Worm (Caenorhabditis elegans) whole organism, midembryonic: Measurements from ENCODE around the gene F59A1.6.

Experiments
- T22C8.4 ChIP-seq: fragments of 200-800 bp; sonication (Bioruptor generic); IDR thresholded peaks from 2 replicates; pipeline ENCODE4 v1.3.6; 2022; ENCODE audit warnings: missing genetic modification characterization, missing compliant biosample characterization
- cog-1 ChIP-seq: sonication (generic microtip); optimal IDR thresholded peaks from 2 replicates; lab custom pipeline; 2016; ENCODE audit warnings: missing genetic modification characterization, missing compliant biosample characterization
- flt-1 ChIP-seq: fragments of 200-800 bp; sonication (Bioruptor generic); IDR thresholded peaks from 2 replicates; pipeline ENCODE4 v1.3.6; 2022; ENCODE audit warnings: missing genetic modification characterization, missing compliant biosample characterization
- klf-2 ChIP-seq: fragments of 200-800 bp; sonication (Bioruptor generic); conservative IDR thresholded peaks from 2 replicates; pipeline ENCODE4 v1.3.6; 2022; ENCODE audit warnings: missing genetic modification reagents, missing genetic modification characterization, missing compliant biosample characterization
- med-1 ChIP-seq: sonication (generic microtip); optimal IDR thresholded peaks from 2 replicates; lab custom pipeline; 2017; ENCODE audit warnings: missing genetic modification characterization, mild to moderate bottlenecking, missing compliant biosample characterization, antibody characterized with exemption, missing genetic modification reagents; ENCODE audit not compliant: insufficient read depth
- ref-1 ChIP-seq: fragments of 200-800 bp; sonication (Bioruptor generic); conservative IDR thresholded peaks from 2 replicates; pipeline ENCODE4 v1.3.6; 2022; ENCODE audit warnings: missing genetic modification reagents, missing genetic modification characterization, missing compliant biosample characterization
- tab-1 ChIP-seq: fragments of 200-800 bp; sonication (Bioruptor generic); IDR thresholded peaks from 2 replicates; pipeline ENCODE4 v1.3.6; 2022; ENCODE audit warnings: missing genetic modification characterization, missing compliant biosample characterization
- ztf-23 ChIP-seq: fragments of 200-800 bp; sonication (Bioruptor generic); IDR thresholded peaks from 2 replicates; pipeline ENCODE4 v1.3.6; 2022; ENCODE audit warnings: missing genetic modification reagents, missing genetic modification characterization, missing compliant biosample characterization
- ztf-29 ChIP-seq: fragments of 200-800 bp; sonication (Bioruptor generic); IDR thresholded peaks from 2 replicates; pipeline ENCODE4 v1.3.6; 2022; ENCODE audit warnings: missing genetic modification reagents, missing genetic modification characterization, missing compliant biosample characterization

Gene F59A1.6

ce11 chrV:17699097-17699496 lies 14.2 kb downstream of the F59A1.6 start, which contains the start of gene Y26G10.4:
Y26G10.4 (minus strand) TSS chrV:17699197.
- no peak for TF ChIP-seq cog-1
- TF ChIP-seq ref-1 (GFP tag; lab: Robert Waterston, UW): no peak
- TF ChIP-seq ztf-29 (GFP tag; lab: Robert Waterston, UW): no peak
- no peak for TF ChIP-seq flt-1 (GFP tag; lab: Robert Waterston, UW)
- no peak for TF ChIP-seq ztf-23 (GFP tag; lab: Robert Waterston, UW)
- no peak for TF ChIP-seq T22C8.4 (GFP tag; lab: Robert Waterston, UW)
- no peak for TF ChIP-seq klf-2 (GFP tag; lab: Robert Waterston, UW)
- no peak for TF ChIP-seq med-1 (GFP tag; lab: Kevin White, UChicago)
- no peak for TF ChIP-seq tab-1 (GFP tag; lab: Robert Waterston, UW)

ce11 chrV:17699659-17700058 lies 14.7 kb downstream of the F59A1.6 start, which contains the start of gene Y26G10.6:
Y26G10.6 (plus strand) TSS chrV:17699959.
- no peak for TF ChIP-seq ztf-23 (GFP tag; lab: Robert Waterston, UW)
- TF ChIP-seq cog-1: no peak
- TF ChIP-seq klf-2 (GFP tag; lab: Robert Waterston, UW): no peak
- TF ChIP-seq tab-1 (GFP tag; lab: Robert Waterston, UW): no peak
- no peak for TF ChIP-seq ref-1 (GFP tag; lab: Robert Waterston, UW)
- no peak for TF ChIP-seq ztf-29 (GFP tag; lab: Robert Waterston, UW)
- TF ChIP-seq med-1 (GFP tag; lab: Kevin White, UChicago): no peak
- TF ChIP-seq flt-1 (GFP tag; lab: Robert Waterston, UW): no peak
- TF ChIP-seq T22C8.4 (GFP tag; lab: Robert Waterston, UW): no peak

DNA sequence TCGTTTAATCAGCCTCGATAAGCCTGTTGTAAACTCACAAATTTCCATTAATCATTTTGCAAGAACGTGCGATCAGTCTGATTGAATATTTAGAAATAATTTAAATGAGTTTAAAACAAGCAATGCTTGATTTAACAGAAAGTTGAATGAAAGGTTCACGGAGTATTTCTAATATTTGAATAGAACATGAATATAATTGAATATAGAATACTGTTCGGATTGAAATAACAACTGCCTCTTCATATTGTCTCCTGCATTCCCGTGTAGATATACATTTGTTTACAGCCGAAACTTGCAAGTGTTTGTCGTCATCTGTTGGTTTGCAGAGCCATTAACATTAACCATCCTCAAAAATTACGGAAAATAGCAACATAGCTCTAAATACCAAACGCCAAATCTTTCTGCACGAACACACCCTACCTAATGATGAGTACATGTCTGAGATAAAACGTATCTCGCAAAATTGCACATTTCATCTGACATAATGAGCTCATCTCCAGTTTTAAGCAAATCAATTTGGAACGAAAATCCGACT lies 15.9 kb downstream of the F59A1.6 start, which contains the start of the genes Y26G10.5 and srh-32:
Gene Y26G10.5, minus strand, starts transcription at position 101 of the 535 bp plus-strand sequence.
Gene srh-32, plus strand, starts transcription at position 485 of the 535 bp plus-strand sequence.
- TF ChIP-seq T22C8.4 (GFP tag; lab: Robert Waterston, UW): no peak
- no peak for TF ChIP-seq cog-1
- no peak for TF ChIP-seq klf-2 (GFP tag; lab: Robert Waterston, UW)
- no peak for TF ChIP-seq ztf-23 (GFP tag; lab: Robert Waterston, UW)
- no peak for TF ChIP-seq ref-1 (GFP tag; lab: Robert Waterston, UW)
- no peak for TF ChIP-seq ztf-29 (GFP tag; lab: Robert Waterston, UW)
- TF ChIP-seq tab-1 (GFP tag; lab: Robert Waterston, UW): no peak

DNA sequence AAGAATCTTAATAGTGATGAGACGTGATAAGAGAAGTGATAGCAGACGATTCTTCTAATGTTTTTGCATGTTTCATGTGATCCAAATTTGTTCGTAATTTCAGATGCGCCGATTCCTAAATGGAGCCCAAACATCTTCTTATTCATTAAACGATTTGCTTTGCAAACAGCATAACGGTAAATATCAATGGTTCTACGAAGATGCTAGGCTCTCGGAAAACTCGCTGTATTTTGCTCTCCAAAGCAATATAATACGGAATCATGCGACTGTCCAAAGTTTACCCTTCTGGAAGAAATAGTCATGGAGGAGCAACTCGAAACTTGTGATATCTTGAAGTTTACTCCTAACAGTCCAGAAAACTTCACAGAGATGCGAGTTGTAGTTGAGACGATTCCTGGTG lies 20.9 kb downstream of the F59A1.6 start, which contains the start of gene W06D12.6:
Gene W06D12.6, plus strand, starts transcription at position 301 of the 400 bp plus-strand sequence.
- no peak for TF ChIP-seq ref-1 (GFP tag; lab: Robert Waterston, UW)
- TF ChIP-seq med-1 (GFP tag; lab: Kevin White, UChicago): no peak
- TF ChIP-seq klf-2 (GFP tag; lab: Robert Waterston, UW): no peak
- TF ChIP-seq flt-1 (GFP tag; lab: Robert Waterston, UW): no peak
- no peak for TF ChIP-seq ztf-23 (GFP tag; lab: Robert Waterston, UW)
- no peak for TF ChIP-seq tab-1 (GFP tag; lab: Robert Waterston, UW)
- TF ChIP-seq T22C8.4 (GFP tag; lab: Robert Waterston, UW): no peak
- TF ChIP-seq ztf-29 (GFP tag; lab: Robert Waterston, UW): no peak
- no peak for TF ChIP-seq cog-1

DNA sequence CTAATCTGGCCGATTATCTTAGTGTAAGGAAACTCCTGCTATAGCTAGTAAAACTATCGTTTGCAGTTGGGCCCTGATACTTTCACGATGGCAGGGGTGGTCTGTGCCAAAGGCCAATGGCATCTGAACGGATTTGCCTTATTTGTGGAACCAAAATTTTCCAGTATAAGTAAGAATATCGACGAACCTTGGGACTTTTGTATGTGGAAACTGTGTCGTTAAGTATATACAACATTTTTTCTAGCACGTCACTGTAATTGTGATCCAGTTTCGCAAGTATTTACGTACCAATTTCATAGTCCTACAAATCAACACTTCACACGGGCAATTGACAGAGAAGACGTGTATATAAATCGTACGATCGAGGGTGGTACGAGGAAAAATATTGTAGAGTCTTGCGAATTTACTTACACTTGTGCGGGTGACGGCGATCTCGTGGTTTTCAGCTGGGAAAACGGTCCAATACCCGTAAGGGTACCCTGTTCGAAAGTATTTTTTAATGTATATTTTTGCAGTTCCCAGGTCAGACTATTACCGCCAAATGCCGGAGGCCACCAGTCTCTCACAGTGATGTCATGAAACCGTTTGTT lies 21.4 kb downstream of the F59A1.6 start:
- TF ChIP-seq tab-1 (GFP tag; lab: Robert Waterston, UW) (no peak), klf-2 (GFP tag; lab: Robert Waterston, UW) (no peak), cog-1 (no peak), T22C8.4 (GFP tag; lab: Robert Waterston, UW) (no peak), med-1 (GFP tag; lab: Kevin White, UChicago) (no peak), ztf-23 (GFP tag; lab: Robert Waterston, UW) (no peak), flt-1 (GFP tag; lab: Robert Waterston, UW) (no peak), ztf-29 (GFP tag; lab: Robert Waterston, UW) (no peak), ref-1 (GFP tag; lab: Robert Waterston, UW) (no peak)

DNA sequence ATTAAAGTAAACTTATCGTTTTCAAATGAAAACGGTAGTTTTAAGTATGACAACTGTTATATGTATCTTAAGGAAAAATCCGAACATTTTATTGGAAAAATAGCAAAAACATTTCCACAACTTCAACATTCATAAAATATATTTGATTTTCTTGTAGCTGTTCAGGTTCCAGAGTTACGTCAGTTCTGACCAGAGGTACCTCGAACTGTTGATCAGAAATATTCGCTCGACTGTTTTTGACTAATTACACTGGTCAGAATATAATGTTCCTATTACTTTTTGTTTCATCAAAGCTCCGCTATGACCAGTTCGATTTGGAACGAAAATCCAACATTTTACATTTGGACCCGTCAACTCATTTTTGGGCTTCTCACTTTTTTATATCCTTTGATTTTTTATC lies 22.1 kb downstream of the F59A1.6 start, which contains the start of gene srh-31:
Gene srh-31, plus strand, starts transcription at position 301 of the 400 bp plus-strand sequence.
- TF ChIP-seq cog-1: no peak

DNA sequence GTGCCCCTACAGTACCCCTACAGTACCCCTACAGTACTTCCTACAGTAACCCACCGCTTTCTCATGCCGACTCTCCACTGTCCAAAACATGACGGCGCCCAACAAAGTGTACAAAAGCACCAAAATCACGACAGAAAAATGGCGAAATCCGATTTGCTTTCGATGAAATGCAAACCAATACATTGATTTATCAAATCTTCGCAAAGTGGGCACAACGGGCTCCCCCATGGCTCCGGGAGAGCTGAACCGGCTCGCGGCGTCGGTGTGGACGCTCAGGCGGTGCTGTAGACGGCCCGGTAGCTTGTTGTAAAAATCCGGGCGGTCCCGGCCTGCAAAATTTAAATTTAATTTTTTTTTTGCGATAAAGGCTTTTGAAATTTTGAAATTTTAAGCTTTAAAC lies 27.4 kb downstream of the F59A1.6 start:
- no peak for TF ChIP-seq med-1 (GFP tag; lab: Kevin White, UChicago)
- no peak for TF ChIP-seq flt-1 (GFP tag; lab: Robert Waterston, UW)
- TF ChIP-seq ztf-23 (GFP tag; lab: Robert Waterston, UW): no peak
- TF ChIP-seq T22C8.4 (GFP tag; lab: Robert Waterston, UW): no peak
- TF ChIP-seq cog-1: no peak
- no peak for TF ChIP-seq ztf-29 (GFP tag; lab: Robert Waterston, UW)
- TF ChIP-seq tab-1 (GFP tag; lab: Robert Waterston, UW): no peak

- TF ChIP-seq T22C8.4 (GFP tag; lab: Robert Waterston, UW) (no peak), med-1 (GFP tag; lab: Kevin White, UChicago) (no peak), tab-1 (GFP tag; lab: Robert Waterston, UW) (no peak), klf-2 (GFP tag; lab: Robert Waterston, UW) (no peak), ztf-23 (GFP tag; lab: Robert Waterston, UW) (no peak)
Observed at ce11 chrV:17714330-17714729, 29.4 kb downstream of the F59A1.6 start, which contains the start of gene twk-33. twk-33 (minus strand) TSS chrV:17714377.

DNA sequence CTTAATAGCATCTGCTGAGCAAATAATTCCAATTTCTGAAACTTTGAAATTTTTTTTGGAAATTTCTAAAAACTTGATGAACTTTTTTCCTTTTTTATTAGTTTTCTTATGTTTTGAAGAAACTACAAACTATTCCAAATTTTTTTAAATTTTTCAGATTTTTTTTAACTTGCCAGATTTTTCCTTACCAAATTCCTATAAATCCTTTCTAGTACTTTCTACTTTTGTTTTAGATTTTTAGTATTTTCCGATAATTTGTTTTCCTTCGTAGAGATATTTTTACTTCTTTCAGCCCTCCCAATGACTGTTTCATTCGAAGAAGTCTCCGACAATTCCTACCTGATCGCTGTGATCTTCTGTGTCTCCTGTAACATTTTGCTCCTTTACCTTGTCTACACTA lies 33.7 kb downstream of the F59A1.6 start, which contains the start of gene str-77:
Gene str-77, plus strand, starts transcription at position 301 of the 400 bp plus-strand sequence.
- TF ChIP-seq ztf-29 (GFP tag; lab: Robert Waterston, UW) (no peak), klf-2 (GFP tag; lab: Robert Waterston, UW) (no peak), ztf-23 (GFP tag; lab: Robert Waterston, UW) (no peak), flt-1 (GFP tag; lab: Robert Waterston, UW) (no peak), med-1 (GFP tag; lab: Kevin White, UChicago) (no peak), cog-1 (no peak), tab-1 (GFP tag; lab: Robert Waterston, UW) (no peak), T22C8.4 (GFP tag; lab: Robert Waterston, UW) (no peak), ref-1 (GFP tag; lab: Robert Waterston, UW) (no peak)
